Fruit fly (Drosophila melanogaster) whole organism, pupa: ENCODE data around the gene Kots.

ENCODE experiments used
- CG10348 ChIP-seq: fragments of 200-800 bp; sonication (Bioruptor generic); IDR thresholded peaks from 2 replicates; pipeline ENCODE4 v1.3.6; 2022; ENCODE audit warnings: missing biosample characterization, missing genetic modification characterization
- CG12605 ChIP-seq: fragments of 200-800 bp; sonication (Bioruptor generic); IDR thresholded peaks from 2 replicates; pipeline ENCODE4 v1.3.6; 2022; ENCODE audit warnings: missing biosample characterization, missing genetic modification characterization
- CG13204 ChIP-seq: fragments of 200-800 bp; sonication (Bioruptor generic); optimal IDR thresholded peaks from 2 replicates; lab custom pipeline; 2018; ENCODE audit warnings: missing biosample characterization, mild to moderate bottlenecking, missing genetic modification characterization, moderate library complexity
- CG14655 ChIP-seq: fragments of 200-800 bp; sonication (Bioruptor generic); optimal IDR thresholded peaks from 3 replicates; lab custom pipeline; 2017; ENCODE audit warnings: mild to moderate bottlenecking, missing biosample characterization, missing genetic modification reagents, missing genetic modification characterization
- CG15710 ChIP-seq: fragments of 200-800 bp; sonication (Bioruptor generic); optimal IDR thresholded peaks from 2 replicates; lab custom pipeline; 2018; ENCODE audit warnings: missing biosample characterization, mild to moderate bottlenecking, missing genetic modification characterization, moderate library complexity
- CG17806 ChIP-seq: fragments of 200-800 bp; sonication (Bioruptor generic); optimal IDR thresholded peaks from 2 replicates; lab custom pipeline; 2018; ENCODE audit warnings: missing biosample characterization, mild to moderate bottlenecking, missing genetic modification characterization, moderate library complexity
- CG4496 ChIP-seq: fragments of 200-800 bp; sonication (Bioruptor generic); IDR thresholded peaks from 3 replicates; pipeline ENCODE4 v1.3.6; 2022; ENCODE audit warnings: missing biosample characterization, missing genetic modification characterization
- CG8159 ChIP-seq: fragments of 200-800 bp; sonication (Bioruptor generic); optimal IDR thresholded peaks from 3 replicates; lab custom pipeline; 2018; ENCODE audit warnings: missing biosample characterization, mild to moderate bottlenecking, missing genetic modification characterization, moderate library complexity
- EcR ChIP-seq: fragments of 200-800 bp; sonication (Bioruptor generic); optimal IDR thresholded peaks from 3 replicates; lab custom pipeline; 2019; ENCODE audit warnings: missing biosample characterization, missing genetic modification characterization, mild to moderate bottlenecking, moderate library complexity, missing genetic modification reagents
- Ets98B ChIP-seq: fragments of 200-800 bp; sonication (Bioruptor generic); IDR thresholded peaks from 2 replicates; pipeline ENCODE4 v1.3.6; 2022; ENCODE audit warnings: missing biosample characterization, missing genetic modification characterization
- Pif1A ChIP-seq: fragments of 200-800 bp; sonication (Bioruptor generic); optimal IDR thresholded peaks from 3 replicates; lab custom pipeline; 2016; ENCODE audit warnings: missing biosample characterization, missing genetic modification characterization
- Pif1B ChIP-seq: fragments of 200-800 bp; sonication (Bioruptor generic); optimal IDR thresholded peaks from 3 replicates; lab custom pipeline; 2016; ENCODE audit warnings: missing biosample characterization, missing genetic modification characterization
- rn ChIP-seq: fragments of 200-800 bp; sonication (Bioruptor generic); IDR thresholded peaks from 2 replicates; pipeline ENCODE4 v1.3.6; 2022; ENCODE audit warnings: missing biosample characterization, missing genetic modification characterization

- no peak for TF ChIP-seq CG17806
- TF ChIP-seq Pif1B = no peak
- no peak for TF ChIP-seq CG14655
- no peak for TF ChIP-seq CG10348 (GFP tag; lab: Robert Waterston, UW)
- TF ChIP-seq Pif1A (GFP tag; lab: Kevin White, UChicago) = no peak
- no peak for TF ChIP-seq CG4496 (GFP tag; lab: Robert Waterston, UW)
- TF ChIP-seq Ets98B (GFP tag; lab: Robert Waterston, UW) = no peak
- no peak for TF ChIP-seq EcR (GFP tag; lab: Kevin White, UChicago)
- TF ChIP-seq CG13204 (GFP tag; lab: Kevin White, UChicago) = no peak
- TF ChIP-seq CG15710 (tag; lab: Kevin White, UChicago) = no peak
- no peak for TF ChIP-seq CG12605
- no peak for TF ChIP-seq rn (GFP tag; lab: Robert Waterston, UW)
- no peak for TF ChIP-seq CG8159
Observed at dm6 chr3R:14001208-14001916, 37.4 kb upstream of the Kots start.
